Worm (Caenorhabditis elegans): ENCODE results near the gene Y37H2A.13.

ce11 chrV:18134378-18134777, 8.3 kb upstream of the Y37H2A.13 start, which contains the start of gene Y37H2A.7:
- TF ChIP-seq scrt-1 (GFP tag; IDR thresholded peaks at IDR 0.05) (no peak), F13C5.2 (tag; optimal IDR thresholded peaks at IDR 0.05) (no peak), hmbx-1 (tag; optimal IDR thresholded peaks at IDR 0.05) (no peak), ama-1 (optimal IDR thresholded peaks at IDR 0.05) (no peak)
